Fruit fly (Drosophila melanogaster) S2 (cell line): ENCODE results near the gene CG1317.

Source experiments
- CG8478 ChIP-seq: fragments of >200 bp; optimal IDR thresholded peaks from 2 replicates; lab custom pipeline; 2018
- CTCF ChIP-seq, 2 experiments: fragments of >200 bp; optimal IDR thresholded peaks; 2 replicates each; lab custom pipeline; 2018

Gene CG1317

dm6 chr3L:2390889-2391288, 19.1 kb upstream of the CG1317 start, which contains the start of the genes CG32298 and CG32299:
CG32298 (minus strand) TSS chr3L:2390989.
CG32299 (minus strand) TSS chr3L:2390989.
- TF ChIP-seq CG8478 (lab: Kevin White, UChicago) (no peak), CTCF (optimal IDR thresholded peaks at IDR 0.05; lab: Kevin White, UChicago) (no peak)

dm6 chr3L:2388683-2389315, 17.1 kb upstream of the CG1317 start, which contains the start of gene Mzt1:
Mzt1 (plus strand) TSS chr3L:2389265.
- no peak for TF ChIP-seq CG8478 (lab: Kevin White, UChicago)

- no peak for TF ChIP-seq CG8478 (lab: Kevin White, UChicago)
- no peak for TF ChIP-seq CTCF (optimal IDR thresholded peaks at IDR 0.05; lab: Kevin White, UChicago)
Measured at dm6 chr3L:2387816-2388215, 16.1 kb upstream of the CG1317 start.

- TF ChIP-seq CG8478 (lab: Kevin White, UChicago): no peak
- no peak for TF ChIP-seq CTCF (optimal IDR thresholded peaks at IDR 0.05; lab: Kevin White, UChicago)
Measured at dm6 chr3L:2386433-2386832, 14.7 kb upstream of the CG1317 start.

- TF ChIP-seq CTCF (optimal IDR thresholded peaks at IDR 0.05; lab: Kevin White, UChicago) (no peak), CG8478 (lab: Kevin White, UChicago) (no peak)
Measured at dm6 chr3L:2385325-2386007, 13.7 kb upstream of the CG1317 start.

- TF ChIP-seq CTCF (optimal IDR thresholded peaks at IDR 0.05; lab: Kevin White, UChicago): no peak
- no peak for TF ChIP-seq CG8478 (lab: Kevin White, UChicago)
Measured at dm6 chr3L:2379472-2379871, 7.7 kb upstream of the CG1317 start.

- TF ChIP-seq CG8478 (lab: Kevin White, UChicago): no peak
- TF ChIP-seq CTCF (optimal IDR thresholded peaks at IDR 0.05; lab: Kevin White, UChicago): no peak
Measured at dm6 chr3L:2378549-2378948, 6.8 kb upstream of the CG1317 start.

dm6 chr3L:2377114-2377783, 5.5 kb upstream of the CG1317 start, which contains the start of the genes CG15877 and Svil:
CG15877 (minus strand) TSS chr3L:2377556.
Svil (plus strand) TSS chr3L:2377655.
- TF ChIP-seq CTCF (optimal IDR thresholded peaks at IDR 0.05; lab: Kevin White, UChicago) (peak in 1 of 2 experiments; percentile 34), CG8478 (lab: Kevin White, UChicago) (no peak)

dm6 chr3L:2373421-2374043, 1.8 kb upstream of the CG1317 start, which contains the start of the genes mRpL23 and CG9004:
mRpL23 (minus strand) TSS chr3L:2373704.
CG9004 (plus strand) TSS chr3L:2373728.
- TF ChIP-seq CG8478 (lab: Kevin White, UChicago) (no peak), CTCF (optimal IDR thresholded peaks at IDR 0.05; lab: Kevin White, UChicago) (no peak)

dm6 chr3L:2360257-2360656, 11.5 kb downstream of the CG1317 start, which contains the start of gene CG13801:
CG13801 (plus strand) TSS chr3L:2360557.
- TF ChIP-seq CG8478 (lab: Kevin White, UChicago) (no peak), CTCF (optimal IDR thresholded peaks at IDR 0.05; lab: Kevin White, UChicago) (no peak)

- no peak for TF ChIP-seq CG8478 (lab: Kevin White, UChicago)
- no peak for TF ChIP-seq CTCF (optimal IDR thresholded peaks at IDR 0.05; lab: Kevin White, UChicago)
Measured at dm6 chr3L:2332228-2332627, 39.5 kb downstream of the CG1317 start.

- TF ChIP-seq CG8478 (lab: Kevin White, UChicago) (no peak), CTCF (optimal IDR thresholded peaks at IDR 0.05; lab: Kevin White, UChicago) (no peak)
Measured at dm6 chr3L:2328804-2329203, 42.9 kb downstream of the CG1317 start.

dm6 chr3L:2325276-2325675, 46.5 kb downstream of the CG1317 start:
- TF ChIP-seq CG8478 (lab: Kevin White, UChicago): no peak
- no peak for TF ChIP-seq CTCF (optimal IDR thresholded peaks at IDR 0.05; lab: Kevin White, UChicago)

dm6 chr3L:2322257-2322776, 49.4 kb downstream of the CG1317 start, which contains the start of gene MsR1:
MsR1 (plus strand) TSS chr3L:2322693.
- no peak for TF ChIP-seq CG8478 (lab: Kevin White, UChicago)
- TF ChIP-seq CTCF (optimal IDR thresholded peaks at IDR 0.05; lab: Kevin White, UChicago): no peak
